Worm (Caenorhabditis elegans): ENCODE results near the gene del-7.

ce11 chrIV:7712252-7712651 lies 48.0 kb upstream of the del-7 start:
- TF ChIP-seq unc-130 (GFP tag; optimal IDR thresholded peaks at IDR 0.05), result no peak
- no peak for TF ChIP-seq ama-1 (optimal IDR thresholded peaks at IDR 0.05)
- TF ChIP-seq ama-1 (GFP tag; optimal IDR thresholded peaks at IDR 0.05), result no peak
